Fruit fly (Drosophila melanogaster): ENCODE measurements around the gene CG12945.

DNA sequence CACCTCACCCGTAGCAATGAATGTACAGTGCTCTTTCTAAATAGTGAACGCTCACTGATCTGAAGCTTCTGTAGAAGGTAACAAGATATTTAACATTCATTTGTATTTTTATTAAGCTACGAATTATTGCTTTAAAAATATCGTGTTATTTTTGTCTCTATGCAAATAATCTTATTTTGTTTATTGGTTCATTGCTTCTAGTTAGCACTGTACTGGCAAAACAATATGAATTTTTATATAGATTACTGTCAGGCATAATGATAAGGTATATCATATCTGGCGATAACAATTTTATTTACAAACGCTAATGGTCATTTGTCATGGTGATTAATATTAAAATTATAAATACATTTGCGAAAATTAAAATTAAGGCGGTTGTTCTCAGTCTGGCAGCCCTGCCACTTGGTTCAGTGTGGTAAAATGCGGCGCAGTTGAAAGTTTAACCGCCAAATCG is 19.5 kb downstream of the CG12945 start, which contains the start of gene CG9471:
- TF ChIP-seq CTCF (optimal IDR thresholded peaks at IDR 0.05) (no peak), CG8478 (optimal IDR thresholded peaks at IDR 0.05) (no peak)
